Worm (Caenorhabditis elegans) whole organism, dauer: ENCODE measurements around the gene pat-3.

Experiments used
- unc-62 ChIP-seq: sonication (generic microtip); optimal IDR thresholded peaks from 2 replicates; lab custom pipeline; 2017; ENCODE audit warnings: missing biosample characterization, missing genetic modification reagents, missing genetic modification characterization

Gene pat-3

DNA sequence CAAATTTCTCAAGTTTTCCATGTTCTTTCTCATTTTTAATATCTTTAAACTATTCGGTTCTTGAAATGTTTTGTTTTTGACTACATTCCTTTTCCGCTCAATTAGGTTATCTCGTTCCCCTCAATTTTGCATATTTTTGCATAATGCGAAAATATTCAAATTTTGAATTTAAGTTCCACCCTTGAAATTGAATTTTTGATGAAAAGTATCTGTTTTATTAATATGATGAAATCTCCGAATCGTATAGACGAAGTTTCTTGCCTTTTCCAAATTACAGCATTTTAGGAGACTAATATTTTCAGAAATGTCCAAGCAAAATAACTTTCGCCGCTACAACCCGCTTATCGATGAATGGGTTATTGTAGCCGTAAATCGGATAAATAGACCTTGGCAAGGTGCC is 4.6 kb upstream of the pat-3 start, which contains the start of gene ZK1058.3:
ZK1058.3 (plus strand) TSS at position 301 of the 400 bp plus-strand sequence.
- no peak for TF ChIP-seq unc-62 (GFP tag; lab: Kevin White, UChicago)

DNA sequence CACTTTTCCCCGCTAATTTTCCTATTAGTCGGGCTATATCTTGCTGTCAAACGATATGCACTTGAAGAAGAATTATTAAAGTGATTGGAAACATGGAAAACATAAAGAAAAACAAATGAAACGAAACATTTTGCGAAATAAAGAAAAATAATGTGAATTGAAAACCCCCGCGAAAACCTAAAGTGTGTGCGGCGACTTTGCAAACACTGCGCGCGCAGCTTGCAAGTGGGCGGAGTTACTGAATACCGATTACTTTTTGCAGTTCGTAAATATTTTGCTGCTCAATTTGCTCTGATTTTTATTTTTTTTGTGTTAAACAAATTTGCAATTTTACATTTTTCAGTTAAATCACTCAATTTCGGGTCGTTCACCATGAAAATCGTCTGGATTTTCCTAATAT is 2.7 kb upstream of the pat-3 start, which contains the start of gene ccdc-47:
ccdc-47 (plus strand) TSS at position 344 of the 400 bp plus-strand sequence.
- TF ChIP-seq unc-62 (GFP tag; lab: Kevin White, UChicago): no peak

DNA sequence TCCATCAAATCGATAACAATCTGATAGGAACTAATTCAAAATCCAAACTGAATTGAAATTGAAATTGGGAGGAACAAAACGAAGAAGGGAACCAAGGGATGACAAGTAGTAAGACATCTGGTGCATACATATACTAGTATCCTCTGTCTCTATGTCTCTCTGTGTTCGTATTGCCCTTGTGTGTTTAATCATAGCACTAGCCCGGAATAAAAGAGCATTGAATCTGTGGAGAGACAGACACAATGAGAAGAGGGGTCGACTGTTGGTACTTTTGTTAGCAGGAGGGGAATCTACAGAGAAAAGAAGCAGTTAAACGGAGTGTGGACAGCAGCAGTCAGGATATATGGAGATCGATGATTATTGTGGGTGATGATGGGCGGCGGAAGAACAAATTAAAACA is 1.8 kb upstream of the pat-3 start:
- TF ChIP-seq unc-62 (GFP tag; lab: Kevin White, UChicago): no peak

- no peak for TF ChIP-seq unc-62 (GFP tag; lab: Kevin White, UChicago)
Measured at ce11 chrIII:3914836-3915235, 887 bp upstream of the pat-3 start.

- TF ChIP-seq unc-62 (GFP tag; lab: Kevin White, UChicago): no peak
Measured at ce11 chrIII:3908205-3908604, 5.7 kb downstream of the pat-3 start.

DNA sequence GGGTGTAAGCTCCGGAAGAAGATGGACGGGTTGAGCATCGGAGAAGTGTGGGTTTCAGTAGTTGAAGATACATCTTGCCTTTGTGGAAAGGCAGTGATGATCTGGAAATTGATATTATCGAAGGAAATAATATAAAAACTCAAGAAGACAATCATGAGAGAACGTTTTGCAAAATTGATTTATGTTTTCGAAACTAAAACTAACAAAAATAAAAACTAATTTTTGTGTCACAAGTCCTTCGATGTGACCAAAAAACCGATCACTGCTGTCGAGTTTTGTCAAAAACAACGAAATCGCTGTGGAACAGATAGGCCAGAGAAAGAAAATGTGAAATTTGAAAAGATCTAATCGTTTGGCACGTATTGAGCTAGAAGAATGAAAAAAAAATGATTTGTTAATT is 6.4 kb downstream of the pat-3 start, which contains the start of gene mmcm-1:
mmcm-1 (minus strand) TSS at position 101 of the 400 bp plus-strand sequence.
- no peak for TF ChIP-seq unc-62 (GFP tag; lab: Kevin White, UChicago)

DNA sequence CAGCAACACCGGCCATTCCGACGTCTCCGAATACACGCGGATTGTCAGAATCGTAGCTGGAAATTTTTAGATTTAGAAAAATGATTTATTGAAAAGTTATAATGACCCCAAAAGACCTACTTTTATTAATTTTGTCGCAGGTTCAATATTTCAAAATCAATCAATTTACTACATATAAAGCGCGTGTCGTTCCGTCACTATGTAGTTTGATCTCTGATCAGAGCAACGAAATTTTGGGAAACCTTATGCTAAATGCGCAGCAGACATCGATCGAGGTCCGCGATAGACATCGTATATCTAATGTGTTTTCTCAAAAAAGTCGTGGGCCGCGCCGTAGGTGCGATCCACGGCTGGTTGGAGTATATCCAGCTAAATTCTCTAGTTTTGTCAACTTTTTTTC is 7.5 kb downstream of the pat-3 start:
- no peak for TF ChIP-seq unc-62 (GFP tag; lab: Kevin White, UChicago)

DNA sequence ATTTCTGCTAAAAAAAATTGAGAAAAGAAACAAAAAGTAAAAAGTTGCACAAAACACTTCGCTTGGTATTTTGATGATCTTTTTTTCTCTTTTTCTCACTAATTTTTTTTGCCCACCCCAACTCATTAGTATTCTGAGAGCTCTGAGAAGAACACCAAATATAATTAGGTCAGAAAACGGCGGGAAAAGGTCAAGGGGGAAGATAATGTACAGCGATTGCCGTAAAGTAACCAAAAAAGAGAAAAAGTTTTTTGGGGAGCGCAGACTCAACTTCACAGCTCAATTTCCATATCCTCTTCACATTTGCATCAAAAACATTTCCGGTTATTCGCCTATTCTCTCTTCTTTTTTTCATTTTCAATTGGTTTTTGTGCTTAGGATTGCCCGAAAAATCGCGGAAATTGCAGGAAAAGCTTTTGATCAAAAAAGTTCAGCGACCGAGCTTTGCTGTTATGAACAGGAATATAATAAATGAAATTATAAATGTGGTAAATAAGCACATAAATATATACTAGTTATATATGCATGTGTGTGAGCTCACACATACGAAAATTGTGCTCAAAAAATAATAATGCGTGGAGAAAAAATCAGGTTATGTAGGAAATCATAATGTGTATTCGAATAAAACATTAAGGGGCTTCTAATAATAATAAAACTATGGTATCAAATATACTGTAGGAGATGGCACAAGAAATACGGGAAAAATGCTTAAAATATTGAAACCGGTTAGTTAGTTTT is 11.2 kb downstream of the pat-3 start:
- no peak for TF ChIP-seq unc-62 (GFP tag; lab: Kevin White, UChicago)

- no peak for TF ChIP-seq unc-62 (GFP tag; lab: Kevin White, UChicago)
Measured at ce11 chrIII:3901542-3901941, 12.4 kb downstream of the pat-3 start, which contains the start of gene tir-1. Gene tir-1, minus strand, starts transcription at chrIII:3901642.

- TF ChIP-seq unc-62 (GFP tag; lab: Kevin White, UChicago): no peak
Measured at ce11 chrIII:3898850-3899249, 15.1 kb downstream of the pat-3 start.

DNA sequence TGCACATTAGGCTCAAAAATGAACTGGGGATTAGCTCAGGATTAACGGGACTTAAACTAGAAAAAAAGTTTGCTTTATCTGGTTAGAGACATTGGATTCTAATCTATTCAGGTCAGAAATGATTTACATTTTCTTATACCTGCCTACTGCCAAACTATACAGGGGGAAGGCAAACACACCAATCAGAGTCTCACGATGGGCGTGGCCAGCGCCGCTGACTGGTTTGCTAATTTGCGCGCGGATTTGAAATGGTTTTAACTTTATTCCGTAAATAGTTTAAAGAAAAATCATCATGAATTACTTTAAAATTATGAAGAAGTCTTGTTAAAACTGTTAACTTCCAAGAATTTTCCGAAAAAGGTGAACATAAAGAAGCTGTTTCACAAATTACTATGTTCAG is 15.6 kb downstream of the pat-3 start:
- TF ChIP-seq unc-62 (GFP tag; lab: Kevin White, UChicago): no peak

- TF ChIP-seq unc-62 (GFP tag; lab: Kevin White, UChicago): no peak
Measured at ce11 chrIII:3893992-3894391, 20.0 kb downstream of the pat-3 start.

DNA sequence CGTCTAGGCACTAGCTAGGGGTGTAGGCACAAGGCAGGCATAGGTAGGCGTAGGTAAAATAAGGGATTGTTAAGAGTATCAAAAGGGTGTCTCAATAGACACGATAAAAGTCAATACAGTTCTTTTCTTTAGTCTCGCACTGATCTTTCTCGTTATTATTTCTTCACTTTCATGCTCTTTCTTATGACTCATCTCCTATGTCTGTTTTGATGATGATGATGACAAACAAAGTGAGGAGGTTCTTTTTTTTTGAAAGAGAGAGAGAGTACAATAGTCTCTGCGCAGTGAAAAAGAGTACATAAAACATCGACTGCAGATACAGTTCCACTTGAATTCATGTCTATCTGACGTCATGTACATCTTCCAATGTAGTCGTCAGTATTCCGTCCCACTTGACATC is 24.1 kb downstream of the pat-3 start:
- TF ChIP-seq unc-62 (GFP tag; lab: Kevin White, UChicago): no peak

DNA sequence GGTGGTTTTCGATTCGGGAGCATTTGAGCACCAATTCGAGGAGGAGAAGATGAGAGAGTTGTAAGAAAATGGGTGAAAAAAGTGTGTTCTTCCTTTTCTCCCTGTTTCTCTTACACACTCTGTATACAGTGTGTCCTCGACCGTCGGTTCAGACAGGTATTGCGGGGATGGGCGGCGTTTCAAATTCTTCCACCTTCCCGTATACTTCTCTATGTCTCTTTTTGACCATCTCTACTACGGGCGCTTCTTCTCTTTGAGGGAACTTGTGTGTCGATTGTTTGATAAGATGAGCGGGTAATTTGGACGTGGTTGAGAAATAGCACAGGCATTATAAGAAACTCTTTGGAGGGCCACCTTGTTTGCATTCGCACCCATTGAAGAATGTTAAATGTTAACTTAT is 26.4 kb downstream of the pat-3 start:
- no peak for TF ChIP-seq unc-62 (GFP tag; lab: Kevin White, UChicago)

DNA sequence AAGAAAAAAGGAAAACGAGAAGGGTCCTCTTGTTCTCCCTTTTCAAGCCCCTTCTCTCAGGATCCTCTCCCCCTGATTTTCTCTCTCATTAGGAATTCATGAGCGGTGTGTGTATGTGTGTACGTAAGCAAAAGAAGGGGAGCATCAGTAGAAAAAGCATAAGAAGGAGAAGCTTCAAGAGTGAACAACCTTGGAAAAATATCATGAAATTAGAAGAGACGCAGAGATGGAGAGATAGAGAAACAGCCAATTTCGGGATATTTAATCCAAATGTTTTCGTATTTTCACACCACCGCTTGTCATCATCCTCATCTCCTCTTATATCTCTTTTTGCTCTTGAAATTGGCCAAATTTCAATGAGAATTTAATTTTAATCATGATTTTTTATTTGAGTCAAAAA is 30.8 kb downstream of the pat-3 start:
- no peak for TF ChIP-seq unc-62 (GFP tag; lab: Kevin White, UChicago)

ce11 chrIII:3878986-3879756 is 34.8 kb downstream of the pat-3 start:
- TF ChIP-seq unc-62 (GFP tag; lab: Kevin White, UChicago): no peak
